Worm (Caenorhabditis elegans): ENCODE results near the gene W03G1.5.

The W03G1.5 gene

DNA sequence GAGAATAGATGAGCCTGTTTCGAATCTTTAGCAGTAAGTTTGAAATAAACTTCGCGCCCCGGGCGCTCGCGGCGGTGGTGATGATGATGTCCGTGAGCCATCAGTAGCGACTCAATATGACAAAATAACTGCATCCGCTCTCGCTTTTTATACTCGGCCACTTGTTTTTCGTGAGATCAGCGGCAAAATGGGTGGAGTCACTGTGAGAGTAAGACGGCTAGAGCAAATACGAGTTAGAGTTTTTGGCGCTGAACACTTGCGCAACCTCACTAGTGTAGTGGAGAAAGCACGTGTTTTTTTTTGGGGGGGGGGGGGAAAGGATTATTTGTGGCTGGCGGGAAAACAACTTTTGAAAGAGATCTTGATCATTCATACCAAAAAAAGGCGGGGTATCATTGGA is at the start of gene W03G1.5:
TSS of gene W03G1.5 (minus strand) at position 101 of the 400 bp plus-strand sequence.
- TF ChIP-seq ztf-4 (tag; optimal IDR thresholded peaks at IDR 0.05) (no peak), unc-55 (GFP tag; optimal IDR thresholded peaks at IDR 0.05) (peak; percentile 10)

- no peak for TF ChIP-seq blmp-1 (tag; optimal IDR thresholded peaks at IDR 0.05; ENCODE audit: insufficient read depth)
- no peak for TF ChIP-seq elt-3 (tag; optimal IDR thresholded peaks at IDR 0.05)
- TF ChIP-seq ama-1 (optimal IDR thresholded peaks at IDR 0.05): no peak
- TF ChIP-seq lin-11 (tag; optimal IDR thresholded peaks at IDR 0.05): no peak
- TF ChIP-seq gmeb-1 (tag; optimal IDR thresholded peaks at IDR 0.05): no peak
- TF ChIP-seq nhr-21 (tag; optimal IDR thresholded peaks at IDR 0.05): no peak
- TF ChIP-seq nhr-129 (tag; optimal IDR thresholded peaks at IDR 0.05): no peak
- no peak for TF ChIP-seq unc-55 (GFP tag; optimal IDR thresholded peaks at IDR 0.05)
- no peak for TF ChIP-seq fos-1 (tag; optimal IDR thresholded peaks at IDR 0.05)
- no peak for TF ChIP-seq nhr-11 (tag; optimal IDR thresholded peaks at IDR 0.05)
- no peak for TF ChIP-seq sem-4 (tag; optimal IDR thresholded peaks at IDR 0.05)
- no peak for TF ChIP-seq nhr-10 (tag; optimal IDR thresholded peaks at IDR 0.05)
- no peak for TF ChIP-seq ztf-4 (tag; optimal IDR thresholded peaks at IDR 0.05)
- no peak for TF ChIP-seq ztf-1 (GFP tag; conservative IDR thresholded peaks at IDR 0.05)
- TF ChIP-seq lsy-2 (tag; optimal IDR thresholded peaks at IDR 0.05): no peak
- no peak for TF ChIP-seq nhr-12 (tag; optimal IDR thresholded peaks at IDR 0.05)
- no peak for TF ChIP-seq peb-1 (tag; optimal IDR thresholded peaks at IDR 0.05)
- no peak for TF ChIP-seq F13H6.1 (tag; optimal IDR thresholded peaks at IDR 0.05)
- TF ChIP-seq nhr-237 (tag; optimal IDR thresholded peaks at IDR 0.05): no peak
- no peak for TF ChIP-seq nhr-25 (tag; optimal IDR thresholded peaks at IDR 0.05)
Measured at ce11 chrIV:554005-554404, 47.7 kb upstream of the W03G1.5 start.

DNA sequence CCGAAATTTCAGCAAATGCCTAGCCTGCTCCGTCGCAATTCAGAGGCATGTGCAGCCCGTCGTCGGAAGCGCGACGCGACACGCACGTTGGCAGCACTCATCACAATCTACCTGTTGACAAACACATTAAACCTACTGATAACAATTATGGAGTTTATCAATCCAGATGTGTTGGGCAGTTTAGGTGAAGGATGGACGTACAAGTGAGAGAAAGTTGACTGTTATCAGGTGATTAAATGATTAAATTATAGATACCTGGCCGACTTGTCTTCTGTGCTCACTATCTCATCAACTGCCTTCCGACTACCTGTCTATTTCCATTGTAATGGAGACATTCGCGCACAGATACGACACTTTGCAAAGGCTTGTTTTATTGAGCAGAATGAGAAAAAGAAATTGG is 45.6 kb upstream of the W03G1.5 start:
- peak; percentile 30 for TF ChIP-seq fos-1 (tag; optimal IDR thresholded peaks at IDR 0.05)
- no peak for TF ChIP-seq nhr-237 (tag; optimal IDR thresholded peaks at IDR 0.05)
- TF ChIP-seq ztf-11 (tag; optimal IDR thresholded peaks at IDR 0.05): no peak

- TF ChIP-seq ceh-82 (tag; optimal IDR thresholded peaks at IDR 0.05) (no peak), lin-13 (GFP tag; optimal IDR thresholded peaks at IDR 0.05) (no peak), nhr-10 (tag; optimal IDR thresholded peaks at IDR 0.05) (no peak), nhr-11 (tag; optimal IDR thresholded peaks at IDR 0.05) (no peak), lin-39 (tag; optimal IDR thresholded peaks at IDR 0.05) (no peak), ZK546.5 (tag; optimal IDR thresholded peaks at IDR 0.05) (no peak), unc-62 (GFP tag; optimal IDR thresholded peaks at IDR 0.05) (no peak)
Measured at ce11 chrIV:548000-548399, 41.7 kb upstream of the W03G1.5 start, which contains the start of gene F56A11.4. Gene F56A11.4, plus strand, starts transcription at chrIV:548300.

ce11 chrIV:545852-546251 is 39.6 kb upstream of the W03G1.5 start:
- TF ChIP-seq peb-1 (tag; optimal IDR thresholded peaks at IDR 0.05): no peak

DNA sequence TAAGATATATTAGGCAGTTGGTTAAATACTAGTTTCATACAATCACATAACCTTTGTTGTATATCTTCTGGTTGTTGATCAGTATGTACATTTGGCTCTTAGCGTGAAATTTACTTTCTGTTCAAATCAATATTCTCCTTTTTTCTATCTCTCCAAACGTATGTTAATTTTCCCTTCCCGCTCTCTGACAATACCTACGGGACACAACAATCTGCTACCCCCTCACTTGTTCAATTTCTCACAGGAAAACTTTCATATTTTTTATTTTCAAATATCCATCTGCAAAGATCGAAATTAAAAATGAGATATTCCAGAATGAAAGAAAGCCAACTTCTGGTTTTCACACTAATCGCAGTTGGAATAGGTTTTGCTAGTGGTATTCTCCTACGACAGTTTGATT is 25.6 kb upstream of the W03G1.5 start, which contains the start of gene glt-7:
TSS of gene glt-7 (plus strand) at position 301 of the 400 bp plus-strand sequence.
- TF ChIP-seq crh-2 (tag; optimal IDR thresholded peaks at IDR 0.05): no peak
- no peak for TF ChIP-seq snpc-4 (tag; optimal IDR thresholded peaks at IDR 0.05)
- no peak for TF ChIP-seq elt-3 (tag; optimal IDR thresholded peaks at IDR 0.05)
- TF ChIP-seq fos-1 (tag; optimal IDR thresholded peaks at IDR 0.05): no peak
- no peak for TF ChIP-seq Y55F3AM.14 (GFP tag; optimal IDR thresholded peaks at IDR 0.05)
- no peak for TF ChIP-seq lin-13 (GFP tag; optimal IDR thresholded peaks at IDR 0.05)
- TF ChIP-seq ZK546.5 (tag; optimal IDR thresholded peaks at IDR 0.05): no peak

DNA sequence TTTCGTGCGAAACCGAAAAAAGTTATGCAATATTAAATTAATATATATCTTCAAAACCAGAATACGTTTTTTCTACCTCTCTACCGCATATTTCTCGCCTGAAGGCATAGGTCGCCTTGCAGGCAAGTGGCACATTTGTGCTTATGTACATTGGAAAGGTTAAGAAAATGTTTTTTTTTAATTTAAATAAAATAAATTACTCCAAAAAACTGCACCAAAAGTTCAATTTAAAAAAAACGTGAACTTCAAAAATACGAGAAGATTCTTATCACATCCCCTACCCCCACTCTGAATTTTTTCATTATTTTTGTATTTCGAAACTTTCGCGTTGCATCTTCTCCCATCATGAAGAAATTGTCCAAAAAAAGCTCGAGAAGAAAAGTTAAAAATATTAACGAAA is 18.1 kb upstream of the W03G1.5 start, which contains the start of gene W03G1.2:
TSS of gene W03G1.2 (plus strand) at position 301 of the 400 bp plus-strand sequence.
- TF ChIP-seq ceh-82 (tag; optimal IDR thresholded peaks at IDR 0.05) (no peak), unc-62 (GFP tag; optimal IDR thresholded peaks at IDR 0.05) (no peak), ceh-16 (tag; optimal IDR thresholded peaks at IDR 0.05) (no peak), sem-4 (tag; optimal IDR thresholded peaks at IDR 0.05) (no peak), C34F6.9 (tag; optimal IDR thresholded peaks at IDR 0.05) (no peak), ama-1 (optimal IDR thresholded peaks at IDR 0.05) (no peak), ztf-4 (tag; optimal IDR thresholded peaks at IDR 0.05) (no peak), nhr-23 (tag; optimal IDR thresholded peaks at IDR 0.05) (no peak), ZK546.5 (tag; optimal IDR thresholded peaks at IDR 0.05) (no peak), lin-13 (GFP tag; optimal IDR thresholded peaks at IDR 0.05) (no peak), nhr-21 (tag; optimal IDR thresholded peaks at IDR 0.05) (no peak), sma-9 (GFP tag; optimal IDR thresholded peaks at IDR 0.05) (no peak), sma-9 (tag; optimal IDR thresholded peaks at IDR 0.05) (no peak)
